Worm (Caenorhabditis elegans) whole organism, L4/young adult: ENCODE results near the gene Y51A2A.6.

Source experiments
- W03F9.2 ChIP-seq: fragments of 150-350 bp; optimal IDR thresholded peaks from 2 replicates; lab custom pipeline; 2014; ENCODE audit warnings: missing biosample characterization, missing genetic modification characterization
- dao-5 ChIP-seq: sonication (generic microtip); optimal IDR thresholded peaks from 2 replicates; lab custom pipeline; 2016; ENCODE audit warnings: missing genotype, missing genetic modification characterization, moderate library complexity, missing compliant biosample characterization
- him-1 ChIP-seq: sonication (generic microtip); optimal IDR thresholded peaks from 2 replicates; lab custom pipeline; 2016; ENCODE audit warnings: missing genotype, missing genetic modification reagents, missing genetic modification characterization, missing compliant biosample characterization

The Y51A2A.6 gene

DNA sequence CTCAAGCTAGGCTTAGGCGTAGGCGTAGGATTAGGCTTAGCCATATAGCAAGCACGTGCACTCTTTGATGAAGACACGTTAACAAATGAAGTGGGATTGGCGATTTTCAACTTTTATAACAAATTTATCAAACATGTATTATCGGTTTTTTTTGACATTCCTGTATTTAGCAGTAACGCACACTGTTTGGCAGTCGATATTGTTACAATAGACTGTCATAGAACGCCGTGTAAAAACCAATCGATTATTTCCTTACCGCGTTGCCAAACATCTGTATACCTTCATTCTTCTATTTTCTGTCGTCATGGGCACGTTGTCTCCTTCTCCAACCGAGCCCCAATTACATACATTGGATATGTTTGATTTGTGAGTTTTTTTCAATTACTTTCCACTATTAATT lies 15.8 kb downstream of the Y51A2A.6 start, which contains the start of gene fbxb-119:
TSS of gene fbxb-119 (plus strand) at position 301 of the 400 bp plus-strand sequence.
- TF ChIP-seq dao-5 (no peak), him-1 (tag; lab: Kevin White, UChicago) (no peak), W03F9.2 (tag; lab: Kevin White, UChicago) (no peak)

DNA sequence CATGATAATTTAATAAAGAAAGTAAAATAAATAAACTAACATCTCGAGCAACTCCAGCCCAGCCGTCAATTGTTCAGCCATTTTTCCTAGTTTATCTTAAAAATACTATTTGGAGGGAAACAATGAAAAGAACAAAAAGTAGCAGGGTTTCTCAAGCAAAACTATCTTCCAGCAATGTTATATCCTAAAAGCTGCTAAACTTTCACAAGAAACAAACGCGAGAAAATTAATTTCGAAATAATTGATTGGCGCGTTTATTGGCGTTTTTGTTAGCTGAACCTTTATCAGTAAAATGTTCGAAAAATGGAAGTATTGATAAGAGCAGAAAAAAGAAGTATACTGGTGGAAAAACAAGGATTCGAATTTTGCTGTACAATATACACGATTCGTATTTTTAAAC lies 20.7 kb downstream of the Y51A2A.6 start, which contains the start of gene B0462.5:
TSS of gene B0462.5 (minus strand) at position 101 of the 400 bp plus-strand sequence.
- TF ChIP-seq him-1 (tag; lab: Kevin White, UChicago): no peak
- no peak for TF ChIP-seq W03F9.2 (tag; lab: Kevin White, UChicago)
- TF ChIP-seq dao-5: no peak

DNA sequence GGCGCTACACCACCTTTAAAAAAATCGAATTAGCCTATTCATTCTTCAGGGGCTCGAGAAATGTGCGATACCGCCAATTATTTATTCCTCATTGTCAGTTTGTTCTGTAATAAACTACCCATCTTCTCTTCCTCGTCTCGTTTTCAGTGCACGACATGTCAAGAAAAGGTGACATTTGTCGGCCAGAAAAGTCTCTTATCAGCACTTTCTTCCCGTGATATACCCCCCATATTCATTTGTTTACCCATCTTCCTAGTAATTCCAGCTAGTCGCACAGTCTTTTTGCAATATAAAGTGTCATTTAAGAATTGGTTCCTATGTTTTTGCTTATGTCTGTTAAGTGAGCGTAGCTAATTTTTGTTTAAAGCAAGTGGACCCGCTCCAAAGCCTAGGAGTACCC lies 22.0 kb downstream of the Y51A2A.6 start:
- TF ChIP-seq dao-5: no peak
- TF ChIP-seq him-1 (tag; lab: Kevin White, UChicago): no peak
- TF ChIP-seq W03F9.2 (tag; lab: Kevin White, UChicago): no peak

DNA sequence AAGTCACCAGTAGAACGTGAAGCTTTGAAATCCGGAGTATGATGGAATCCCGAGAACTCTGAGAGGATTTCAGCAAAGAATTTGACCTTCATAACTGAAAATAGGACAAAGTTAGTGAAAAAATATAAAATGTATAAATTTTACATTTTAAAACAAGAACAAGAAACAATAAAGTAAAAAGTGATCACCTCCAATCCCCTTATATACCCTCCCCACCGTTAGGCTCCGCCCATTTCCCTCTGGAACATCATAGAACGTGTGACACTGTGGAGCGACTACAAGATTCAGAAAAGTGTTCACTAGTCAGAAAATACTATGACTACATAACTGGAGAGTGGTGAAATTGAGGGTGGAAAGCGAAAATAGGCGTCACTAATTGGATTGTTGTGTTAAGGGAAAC lies 28.6 kb downstream of the Y51A2A.6 start, which contains the start of gene B0462.4:
TSS of gene B0462.4 (minus strand) at position 101 of the 400 bp plus-strand sequence.
- TF ChIP-seq him-1 (tag; lab: Kevin White, UChicago) (no peak), dao-5 (no peak), W03F9.2 (tag; lab: Kevin White, UChicago) (no peak)

DNA sequence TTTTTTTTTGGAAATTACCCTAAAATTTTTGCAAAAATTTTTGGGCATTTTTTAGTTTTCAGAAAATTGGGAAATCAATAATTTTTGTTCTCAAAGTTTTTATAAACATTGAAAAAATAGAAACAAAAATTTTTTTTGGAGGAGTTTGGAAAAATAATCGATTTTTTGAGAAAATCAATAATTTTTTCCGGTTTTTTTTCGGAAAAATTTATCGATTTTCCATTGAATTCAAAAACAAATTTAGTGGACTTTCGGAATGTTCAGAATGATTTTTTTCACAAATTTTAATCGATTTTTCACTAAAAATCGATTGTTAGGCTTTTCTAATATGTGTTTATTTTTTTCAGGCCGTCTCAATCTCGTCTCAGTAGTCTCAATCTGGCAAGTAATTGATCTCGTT lies 35.1 kb downstream of the Y51A2A.6 start:
- TF ChIP-seq him-1 (tag; lab: Kevin White, UChicago) (no peak), W03F9.2 (tag; lab: Kevin White, UChicago) (no peak), dao-5 (no peak)

DNA sequence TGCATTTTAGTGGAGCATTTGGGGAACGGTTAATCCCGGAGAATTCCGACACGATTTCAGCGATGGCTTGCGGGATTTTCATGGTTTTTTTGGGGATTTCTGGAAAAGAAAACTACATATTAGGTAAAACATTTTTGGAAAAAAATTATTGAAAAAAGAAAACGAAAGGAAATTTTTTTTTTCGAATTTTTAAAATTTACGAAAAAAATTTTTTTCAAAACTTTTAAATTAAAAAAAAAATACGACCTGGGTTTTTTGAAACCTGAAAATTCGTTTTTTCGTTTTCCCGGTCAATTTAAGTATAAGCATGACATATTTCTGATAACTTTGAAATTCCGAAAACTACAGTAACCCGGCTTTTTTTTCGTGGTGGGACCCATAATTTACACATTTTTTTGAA lies 37.3 kb downstream of the Y51A2A.6 start, which contains the start of gene C08E8.10:
TSS of gene C08E8.10 (minus strand) at position 101 of the 400 bp plus-strand sequence.
- TF ChIP-seq dao-5 (no peak), him-1 (tag; lab: Kevin White, UChicago) (no peak)

DNA sequence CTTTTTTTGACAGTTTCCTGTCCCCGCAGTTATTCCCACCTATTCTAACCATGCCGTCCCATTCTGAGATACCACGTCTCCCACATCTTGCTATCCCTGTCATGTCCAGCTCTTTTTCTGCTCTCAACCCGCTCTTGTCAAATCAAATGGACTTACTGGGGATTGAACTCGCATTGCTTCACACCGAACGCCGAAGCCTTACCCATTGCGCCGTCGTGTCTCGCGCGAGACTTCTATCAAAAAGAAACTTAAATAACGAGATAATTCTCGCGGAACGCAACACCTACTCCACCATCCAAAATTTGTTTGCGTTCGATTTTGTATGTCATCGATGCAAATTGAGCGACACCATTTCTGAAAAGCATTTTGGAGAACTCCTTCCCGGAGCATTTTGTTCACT lies 41.7 kb downstream of the Y51A2A.6 start:
- no peak for TF ChIP-seq him-1 (tag; lab: Kevin White, UChicago)
- TF ChIP-seq dao-5: no peak
- no peak for TF ChIP-seq W03F9.2 (tag; lab: Kevin White, UChicago)

DNA sequence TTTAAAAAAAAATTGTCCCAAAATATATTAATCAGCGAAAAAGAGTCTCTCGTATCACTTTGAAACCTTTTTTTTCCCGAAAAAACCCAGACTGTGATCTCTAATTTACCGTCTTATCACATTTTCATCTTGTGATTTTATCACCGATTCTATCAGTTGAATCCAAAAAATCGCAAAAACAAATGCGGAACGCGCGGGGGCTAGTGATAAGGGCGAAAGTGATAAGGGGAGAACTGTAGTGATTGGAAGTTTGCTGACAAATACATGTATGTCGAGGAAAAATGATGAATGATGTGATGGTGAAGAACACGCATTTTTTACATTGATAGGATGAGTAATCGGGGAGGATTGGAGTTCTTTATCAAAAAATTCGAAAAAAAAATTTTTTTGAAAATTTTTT lies 43.6 kb downstream of the Y51A2A.6 start:
- TF ChIP-seq him-1 (tag; lab: Kevin White, UChicago) (no peak), dao-5 (no peak), W03F9.2 (tag; lab: Kevin White, UChicago) (peak; percentile 7)

DNA sequence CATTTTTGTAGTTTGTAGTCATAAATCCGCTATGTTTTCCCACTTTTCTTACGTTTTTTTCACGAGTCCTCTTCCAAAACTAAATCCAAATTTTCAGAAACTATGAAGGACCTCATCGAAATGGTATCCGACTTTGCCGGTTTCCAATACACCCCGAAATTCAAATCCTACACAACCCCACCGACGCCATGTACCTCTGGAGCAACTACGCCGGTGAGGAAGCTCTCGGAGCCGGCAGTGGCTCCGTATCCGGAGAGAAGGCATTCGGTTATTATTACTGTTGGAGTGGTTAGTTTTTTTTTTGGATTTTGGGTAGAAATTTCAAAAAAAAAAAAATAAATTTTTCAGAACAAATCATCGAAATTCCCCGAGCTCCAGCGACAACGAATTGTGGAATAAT lies 47.5 kb downstream of the Y51A2A.6 start, which contains the start of gene C08E8.3:
TSS of gene C08E8.3 (plus strand) at position 84 of the 400 bp plus-strand sequence.
- TF ChIP-seq dao-5: no peak
- TF ChIP-seq W03F9.2 (tag; lab: Kevin White, UChicago): no peak
- TF ChIP-seq him-1 (tag; lab: Kevin White, UChicago): no peak

DNA sequence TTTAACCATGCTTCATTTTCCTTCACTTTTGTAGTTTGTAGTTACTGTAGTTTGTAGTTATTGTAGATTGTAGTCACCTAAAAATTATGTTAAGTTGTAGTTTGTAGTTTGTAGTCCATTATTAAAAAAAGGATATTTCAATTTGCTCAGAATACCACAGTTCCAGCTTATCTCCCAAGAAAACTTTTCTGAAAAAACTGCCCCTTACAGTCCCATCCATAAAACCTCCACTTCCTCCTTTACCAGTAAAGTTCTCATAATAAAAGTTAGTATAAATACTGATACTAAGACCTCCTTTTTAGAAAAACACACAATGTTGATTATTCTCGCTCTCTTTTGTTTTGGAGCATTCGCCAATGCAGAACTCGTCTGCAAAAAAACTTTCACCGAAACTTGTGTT lies 48.2 kb downstream of the Y51A2A.6 start, which contains the start of gene C08E8.11:
TSS of gene C08E8.11 (plus strand) at position 301 of the 400 bp plus-strand sequence.
- TF ChIP-seq him-1 (tag; lab: Kevin White, UChicago) (no peak), dao-5 (no peak), W03F9.2 (tag; lab: Kevin White, UChicago) (no peak)
